Worm (Caenorhabditis elegans): ENCODE results near the gene srh-142.

Gene srh-142

ce11 chrV:16499006-16499405 lies 38.2 kb upstream of the srh-142 start, which contains the start of gene F36D3.1:
TSS of gene F36D3.1 (plus strand) at chrV:16499352.
- no peak for TF ChIP-seq snpc-4 (GFP tag; optimal IDR thresholded peaks at IDR 0.05)
- peak in 2 of 4 experiments; percentile 3 to 45 for TF ChIP-seq snpc-4 (tag; optimal IDR thresholded peaks at IDR 0.05)
- no peak for TF ChIP-seq Y79H2A.3 (GFP tag; conservative IDR thresholded peaks at IDR 0.05)
- peak; percentile 38 for TF ChIP-seq efl-1 (GFP tag; optimal IDR thresholded peaks at IDR 0.05)
- peak; percentile 34; the same call in 1 of the 2 replicates for TF ChIP-seq hmg-1.2 (GFP tag; IDR thresholded peaks at IDR 0.05)
- TF ChIP-seq attf-5 (GFP tag; optimal IDR thresholded peaks at IDR 0.05): peak; percentile 21
- TF ChIP-seq akir-1 (GFP tag; optimal IDR thresholded peaks at IDR 0.05): no peak
- no peak for TF ChIP-seq B0019.2 (GFP tag; conservative IDR thresholded peaks at IDR 0.05)
- no peak for TF ChIP-seq K12H6.12 (tag; optimal IDR thresholded peaks at IDR 0.05)
- peak; percentile 21 for TF ChIP-seq dpl-1 (GFP tag; optimal IDR thresholded peaks at IDR 0.05)
- peak in 1 of 3 experiments; percentile 79 for TF ChIP-seq lin-35 (GFP tag; optimal IDR thresholded peaks at IDR 0.05)
- peak; percentile 35 for TF ChIP-seq lin-54 (GFP tag; optimal IDR thresholded peaks at IDR 0.05)
- no peak for TF ChIP-seq ztf-28 (GFP tag; IDR thresholded peaks at IDR 0.05)

ce11 chrV:16497504-16497903 lies 36.7 kb upstream of the srh-142 start, which contains the start of gene srh-136:
TSS of gene srh-136 (minus strand) at chrV:16497596.
- TF ChIP-seq nhr-179 (tag; optimal IDR thresholded peaks at IDR 0.05): no peak
- TF ChIP-seq lsl-1 (GFP tag; optimal IDR thresholded peaks at IDR 0.05): no peak
- no peak for TF ChIP-seq ceh-100 (GFP tag; IDR thresholded peaks at IDR 0.05)
- no peak for TF ChIP-seq nfya-1 (tag; optimal IDR thresholded peaks at IDR 0.05; ENCODE audit: borderline replicate concordance, insufficient read depth)
- TF ChIP-seq hmg-1.2 (GFP tag; IDR thresholded peaks at IDR 0.05): no peak
- TF ChIP-seq tbp1 (GFP tag; optimal IDR thresholded peaks at IDR 0.05): no peak
- TF ChIP-seq dox-1 (GFP tag; IDR thresholded peaks at IDR 0.05): no peak
- no peak for TF ChIP-seq Y95B8A.8 (GFP tag; IDR thresholded peaks at IDR 0.05)

ce11 chrV:16494359-16494758 lies 33.6 kb upstream of the srh-142 start, which contains the start of gene comt-2:
TSS of gene comt-2 (minus strand) at chrV:16494489.
- TF ChIP-seq ztf-3 (GFP tag; optimal IDR thresholded peaks at IDR 0.05): no peak
- peak; percentile 49 for TF ChIP-seq nhr-80 (tag; optimal IDR thresholded peaks at IDR 0.05)

ce11 chrV:16488172-16488571 lies 27.4 kb upstream of the srh-142 start, which contains the start of gene sqst-4:
TSS of gene sqst-4 (plus strand) at chrV:16488472.
- TF ChIP-seq egl-18 (GFP tag; IDR thresholded peaks at IDR 0.05): no peak
- no peak for TF ChIP-seq madf-8 (GFP tag; conservative IDR thresholded peaks at IDR 0.05)
- TF ChIP-seq attf-6 (GFP tag; IDR thresholded peaks at IDR 0.05): no peak
- TF ChIP-seq ztf-28 (GFP tag; IDR thresholded peaks at IDR 0.05): no peak
- no peak for TF ChIP-seq hlh-12 (tag; optimal IDR thresholded peaks at IDR 0.05)
- no peak for TF ChIP-seq pha-4 (tag; optimal IDR thresholded peaks at IDR 0.05)

ce11 chrV:16487474-16487873 lies 26.7 kb upstream of the srh-142 start, which contains the start of gene Y32B12A.5:
TSS of gene Y32B12A.5 (minus strand) at chrV:16487574.
- TF ChIP-seq T26A5.8 (tag; optimal IDR thresholded peaks at IDR 0.05) (no peak), tbx-9 (tag; optimal IDR thresholded peaks at IDR 0.05; ENCODE audit: borderline replicate concordance) (no peak), mel-28 (tag; optimal IDR thresholded peaks at IDR 0.05; ENCODE audit: borderline replicate concordance) (no peak), nhr-80 (tag; optimal IDR thresholded peaks at IDR 0.05) (no peak), lir-1 (GFP tag; conservative IDR thresholded peaks at IDR 0.05) (no peak), ztf-25 (GFP tag; IDR thresholded peaks at IDR 0.05) (no peak), zfh-2 (GFP tag; conservative IDR thresholded peaks at IDR 0.05) (no peak), ama-1 (optimal IDR thresholded peaks at IDR 0.05) (no peak), ama-1 (GFP tag; optimal IDR thresholded peaks at IDR 0.05) (no peak), Y67H2A.10 (GFP tag; conservative IDR thresholded peaks at IDR 0.05) (no peak), madf-6 (GFP tag; IDR thresholded peaks at IDR 0.05) (no peak), hmg-1.2 (GFP tag; IDR thresholded peaks at IDR 0.05) (no peak), pha-4 (tag; optimal IDR thresholded peaks at IDR 0.05) (no peak), fkh-3 (tag; optimal IDR thresholded peaks at IDR 0.05) (no peak), K12H6.12 (tag; optimal IDR thresholded peaks at IDR 0.05) (no peak), repo-1 (tag; optimal IDR thresholded peaks at IDR 0.05) (no peak)

Measured in whole organism, young adult.